Fruit fly (Drosophila melanogaster): ENCODE measurements around the gene CG10920.

CG10920 gene

DNA sequence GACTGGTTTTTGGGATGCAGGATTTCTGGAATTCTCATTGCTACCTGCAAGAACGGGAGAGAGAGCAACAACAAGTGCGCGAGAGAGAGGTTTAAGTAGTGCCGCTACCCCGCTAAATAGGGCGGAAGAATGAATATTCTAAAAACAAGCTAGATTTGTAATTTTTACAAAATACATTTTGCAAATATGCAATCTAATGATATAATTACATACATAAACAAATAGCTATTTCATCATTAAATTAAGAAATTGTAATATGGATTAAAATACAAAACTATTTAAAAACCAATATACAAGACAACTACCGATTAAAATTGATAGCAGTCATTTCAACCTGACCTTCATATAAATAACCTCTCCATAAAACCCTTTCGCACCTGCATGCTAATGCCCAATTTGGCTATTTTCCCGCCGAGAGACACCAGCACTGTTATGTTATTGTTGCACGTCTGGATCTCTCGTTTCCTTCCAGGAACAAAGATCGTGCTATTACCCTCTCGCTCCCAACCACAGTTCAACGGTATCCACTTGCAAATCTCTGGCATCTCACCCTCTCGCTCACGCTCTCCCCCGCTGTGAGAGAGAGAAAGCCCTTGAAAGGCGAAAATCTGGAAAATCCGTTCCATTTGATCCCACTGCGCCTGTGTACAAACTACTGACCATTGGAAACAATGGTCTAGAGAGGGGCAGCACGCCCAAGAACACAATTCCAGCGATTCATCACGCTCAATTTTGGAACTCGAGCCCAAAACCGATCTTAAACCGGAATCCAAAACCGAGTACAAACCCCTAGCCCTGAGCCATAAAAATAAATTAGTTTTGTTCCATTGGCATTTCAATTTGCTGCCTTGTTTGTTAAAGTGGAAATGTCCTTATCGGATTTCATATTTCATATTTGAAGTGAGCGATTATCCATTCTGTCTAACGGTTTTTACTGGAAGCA lies 37.8 kb upstream of the CG10920 start, which contains the start of gene Nek2:
Gene Nek2 (minus strand): TSS at position 51 of the 943 bp plus-strand sequence.
- peak; percentile 34 for TF ChIP-seq bab1 (GFP tag; optimal IDR thresholded peaks at IDR 0.05)
- TF ChIP-seq Hr96 (GFP tag; optimal IDR thresholded peaks at IDR 0.05): no peak
- no peak for TF ChIP-seq CG7045 (GFP tag; optimal IDR thresholded peaks at IDR 0.05)
- TF ChIP-seq pad (GFP tag; optimal IDR thresholded peaks at IDR 0.05): peak; percentile 93
- TF ChIP-seq CG7101 (tag; optimal IDR thresholded peaks at IDR 0.05): no peak
- no peak for TF ChIP-seq Mnt (GFP tag; optimal IDR thresholded peaks at IDR 0.05)
- peak; percentile 42 for TF ChIP-seq ovo (GFP tag; optimal IDR thresholded peaks at IDR 0.05)
- TF ChIP-seq CG12768 (GFP tag; optimal IDR thresholded peaks at IDR 0.05): no peak
- TF ChIP-seq CG33017 (tag; optimal IDR thresholded peaks at IDR 0.05): no peak
- TF ChIP-seq cic (GFP tag; optimal IDR thresholded peaks at IDR 0.05): no peak
- no peak for TF ChIP-seq CG11617 (GFP tag; optimal IDR thresholded peaks at IDR 0.05)

- TF ChIP-seq cic (GFP tag; optimal IDR thresholded peaks at IDR 0.05) (peak; percentile 5), CG7045 (GFP tag; optimal IDR thresholded peaks at IDR 0.05) (peak; percentile 38), ovo (GFP tag; optimal IDR thresholded peaks at IDR 0.05) (peak; percentile 36), Hr96 (GFP tag; optimal IDR thresholded peaks at IDR 0.05) (peak; percentile 66), Clk (GFP tag; optimal IDR thresholded peaks at IDR 0.05) (no peak), kay (GFP tag; ENCODE audit: borderline replicate concordance) (no peak), Crg-1 (GFP tag; optimal IDR thresholded peaks at IDR 0.05) (peak; percentile 73), CG1620 (GFP tag; optimal IDR thresholded peaks at IDR 0.05) (peak; percentile 59), CG33017 (tag; optimal IDR thresholded peaks at IDR 0.05) (peak; percentile 35), pad (GFP tag; optimal IDR thresholded peaks at IDR 0.05) (peak; percentile 63), CG7101 (tag; optimal IDR thresholded peaks at IDR 0.05) (peak; percentile 84), cnc (optimal IDR thresholded peaks at IDR 0.05) (no peak), toe (GFP tag; optimal IDR thresholded peaks at IDR 0.05) (peak; percentile 52), CG14711 (tag; optimal IDR thresholded peaks at IDR 0.05) (peak; percentile 85), CG12768 (GFP tag; optimal IDR thresholded peaks at IDR 0.05) (peak; percentile 60), bab1 (GFP tag; optimal IDR thresholded peaks at IDR 0.05) (peak; percentile 92), Mnt (GFP tag; optimal IDR thresholded peaks at IDR 0.05) (peak; percentile 66), tj (GFP tag; optimal IDR thresholded peaks at IDR 0.05) (peak; percentile 32), CG11617 (GFP tag; optimal IDR thresholded peaks at IDR 0.05) (peak; percentile 69), CG5204 (GFP tag; optimal IDR thresholded peaks at IDR 0.05) (peak; percentile 44)
These were observed 34.5 kb upstream of the CG10920 start, which contains the start of gene Acat1 for dm6 chrX:7888386-7889024. Gene Acat1, minus strand, starts transcription at chrX:7888785.

- TF ChIP-seq CG33017 (tag; optimal IDR thresholded peaks at IDR 0.05) (no peak), CG12768 (GFP tag; optimal IDR thresholded peaks at IDR 0.05) (no peak), cic (GFP tag; optimal IDR thresholded peaks at IDR 0.05) (no peak), Mnt (GFP tag; optimal IDR thresholded peaks at IDR 0.05) (no peak), bab1 (GFP tag; optimal IDR thresholded peaks at IDR 0.05) (no peak), Clk (GFP tag; optimal IDR thresholded peaks at IDR 0.05) (no peak)
These were observed 30.3 kb upstream of the CG10920 start, which contains the start of gene Ir7g for dm6 chrX:7884360-7884759. Gene Ir7g, plus strand, starts transcription at chrX:7884660.

dm6 chrX:7883926-7884325 lies 29.9 kb upstream of the CG10920 start, which contains the start of gene Ir7f:
Gene Ir7f, minus strand, starts transcription at chrX:7884026.
- TF ChIP-seq CG5204 (GFP tag; optimal IDR thresholded peaks at IDR 0.05) (no peak), bab1 (GFP tag; optimal IDR thresholded peaks at IDR 0.05) (no peak), CG14711 (tag; optimal IDR thresholded peaks at IDR 0.05) (no peak), cic (GFP tag; optimal IDR thresholded peaks at IDR 0.05) (no peak)

DNA sequence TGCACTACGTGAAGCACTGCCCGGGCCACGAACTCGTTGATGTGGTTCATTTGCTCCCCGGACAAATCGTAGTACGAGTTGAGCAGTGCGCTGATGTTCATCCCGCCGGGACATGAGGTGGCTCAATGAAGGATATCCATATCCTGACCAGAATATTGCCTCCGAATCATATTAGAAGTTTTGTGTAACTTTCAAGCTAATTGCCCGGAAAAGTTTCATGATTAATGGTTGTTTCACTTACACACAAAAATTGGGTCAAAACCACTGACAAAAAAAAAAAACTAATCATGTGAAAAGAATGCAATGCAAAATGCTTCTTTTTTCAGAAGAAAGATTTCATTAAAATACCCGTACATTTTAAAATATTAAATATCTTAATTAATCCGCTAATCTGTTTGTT lies 27.5 kb upstream of the CG10920 start, which contains the start of gene Ir7e:
Gene Ir7e (minus strand): TSS at position 101 of the 400 bp plus-strand sequence.
- TF ChIP-seq Clk (GFP tag; optimal IDR thresholded peaks at IDR 0.05) (no peak), CG7101 (tag; optimal IDR thresholded peaks at IDR 0.05) (no peak), CG5204 (GFP tag; optimal IDR thresholded peaks at IDR 0.05) (no peak), cnc (optimal IDR thresholded peaks at IDR 0.05) (no peak)

- TF ChIP-seq CG12768 (GFP tag; optimal IDR thresholded peaks at IDR 0.05) (no peak), bab1 (GFP tag; optimal IDR thresholded peaks at IDR 0.05) (no peak), CG33017 (tag; optimal IDR thresholded peaks at IDR 0.05) (no peak), tj (GFP tag; optimal IDR thresholded peaks at IDR 0.05) (no peak), Hr96 (GFP tag; optimal IDR thresholded peaks at IDR 0.05) (no peak), Clk (GFP tag; optimal IDR thresholded peaks at IDR 0.05) (no peak), ovo (GFP tag; optimal IDR thresholded peaks at IDR 0.05) (no peak), CG7045 (GFP tag; optimal IDR thresholded peaks at IDR 0.05) (no peak), Crg-1 (GFP tag; optimal IDR thresholded peaks at IDR 0.05) (no peak), CG1620 (GFP tag; optimal IDR thresholded peaks at IDR 0.05) (no peak), cic (GFP tag; optimal IDR thresholded peaks at IDR 0.05) (no peak), CG7101 (tag; optimal IDR thresholded peaks at IDR 0.05) (no peak), Mnt (GFP tag; optimal IDR thresholded peaks at IDR 0.05) (no peak), CG11617 (GFP tag; optimal IDR thresholded peaks at IDR 0.05) (no peak), CG5204 (GFP tag; optimal IDR thresholded peaks at IDR 0.05) (no peak), pad (GFP tag; optimal IDR thresholded peaks at IDR 0.05) (no peak), toe (GFP tag; optimal IDR thresholded peaks at IDR 0.05) (no peak), cnc (optimal IDR thresholded peaks at IDR 0.05) (no peak)
These were observed 24.7 kb upstream of the CG10920 start, which contains the start of gene Ir7d for dm6 chrX:7878736-7879135. Gene Ir7d, minus strand, starts transcription at chrX:7878836.

Data from whole organism, adult.